Worm (Caenorhabditis elegans) whole organism, mixed stage, embryonic: Measurements from ENCODE around the gene Y80D3A.8.

Experiments
- ceh-43 ChIP-seq: fragments of 200-800 bp; sonication (Bioruptor generic); optimal IDR thresholded peaks from 2 replicates; lab custom pipeline; 2018; ENCODE audit warnings: mild to moderate bottlenecking, missing genetic modification characterization, moderate library complexity, missing compliant biosample characterization
- cnd-1 ChIP-seq: fragments of 200-800 bp; sonication (Bioruptor generic); optimal IDR thresholded peaks from 2 replicates; lab custom pipeline; 2018; ENCODE audit warnings: mild to moderate bottlenecking, missing genetic modification characterization, missing compliant biosample characterization
- drap-1 ChIP-seq: fragments of 200-800 bp; sonication (Bioruptor generic); optimal IDR thresholded peaks from 3 replicates; lab custom pipeline; 2018; ENCODE audit warnings: mild to moderate bottlenecking, missing genetic modification characterization, missing compliant biosample characterization
- lin-13 ChIP-seq: fragments of 150-350 bp; optimal IDR thresholded peaks from 2 replicates; lab custom pipeline; 2014; ENCODE audit warnings: missing biosample characterization, missing genetic modification characterization
- mls-2 ChIP-seq: sonication (generic microtip); optimal IDR thresholded peaks from 2 replicates; lab custom pipeline; 2016; ENCODE audit warnings: mild to moderate bottlenecking, missing genetic modification characterization, moderate library complexity, missing compliant biosample characterization
- nhr-237 ChIP-seq: fragments of 150-350 bp; optimal IDR thresholded peaks from 2 replicates; lab custom pipeline; 2014; ENCODE audit warnings: missing biosample characterization, missing genetic modification characterization
- nhr-28 ChIP-seq: fragments of 150-350 bp; optimal IDR thresholded peaks from 2 replicates; lab custom pipeline; 2014; ENCODE audit warnings: missing biosample characterization, missing genetic modification characterization
- nhr-76 ChIP-seq: sonication (generic microtip); optimal IDR thresholded peaks from 2 replicates; lab custom pipeline; 2017; ENCODE audit warnings: missing biosample characterization, missing genetic modification characterization
- pha-4 ChIP-seq: fragments of 150-350 bp; optimal IDR thresholded peaks from 2 replicates; lab custom pipeline; 2018; ENCODE audit warnings: missing biosample characterization, missing genetic modification reagents, missing genetic modification characterization
- snpc-4 ChIP-seq: fragments of 150-350 bp; optimal IDR thresholded peaks from 2 replicates; lab custom pipeline; 2014; ENCODE audit warnings: missing biosample characterization, missing genetic modification characterization
- sptf-1 ChIP-seq: sonication (generic microtip); optimal IDR thresholded peaks from 2 replicates; lab custom pipeline; 2017; ENCODE audit warnings: mild to moderate bottlenecking, missing genetic modification characterization, moderate library complexity, missing compliant biosample characterization
- unc-62 ChIP-seq: fragments of 150-350 bp; optimal IDR thresholded peaks from 2 replicates; lab custom pipeline; 2014; ENCODE audit warnings: missing biosample characterization, missing genetic modification reagents, missing genetic modification characterization
- ztf-11 ChIP-seq: fragments of 150-350 bp; optimal IDR thresholded peaks from 2 replicates; lab custom pipeline; 2014; ENCODE audit warnings: missing biosample characterization, missing genetic modification characterization

- TF ChIP-seq mls-2 (tag; lab: Kevin White, UChicago) (no peak), sptf-1 (tag; lab: Kevin White, UChicago) (no peak), nhr-28 (tag; lab: Kevin White, UChicago) (no peak), ztf-11 (tag; lab: Kevin White, UChicago) (no peak), snpc-4 (tag; lab: Kevin White, UChicago) (no peak), unc-62 (GFP tag; lab: Kevin White, UChicago) (no peak), lin-13 (no peak), ceh-43 (GFP tag; lab: Kevin White, UChicago) (no peak), nhr-237 (tag; lab: Kevin White, UChicago) (no peak), cnd-1 (tag; lab: Kevin White, UChicago) (no peak), pha-4 (tag; lab: Kevin White, UChicago) (no peak), nhr-76 (no peak), drap-1 (GFP tag; lab: Kevin White, UChicago) (no peak)
Measured at ce11 chrV:18978301-18978700, 37.9 kb downstream of the Y80D3A.8 start.
